Fruit fly (Drosophila melanogaster): ENCODE measurements around the gene Cyt-c-p.

DNA sequence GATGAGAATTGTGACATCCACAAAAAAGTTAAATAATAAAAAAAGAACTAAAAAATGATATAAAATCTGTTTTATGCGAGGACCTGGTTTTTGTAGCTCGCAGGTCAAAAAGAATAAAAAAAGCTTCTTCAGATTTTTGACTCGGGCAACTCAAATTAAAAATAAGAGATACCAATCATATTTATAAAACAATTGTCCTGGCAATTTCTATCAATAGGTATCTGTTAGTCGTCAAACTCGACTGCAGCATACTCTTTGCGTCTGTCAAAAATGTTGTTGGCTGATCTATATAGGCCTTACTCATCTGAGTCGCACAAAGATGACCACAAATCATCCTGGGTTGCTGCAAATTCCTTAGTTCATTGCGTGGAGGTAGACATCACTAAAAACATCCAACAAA, 2.9 kb downstream of the Cyt-c-p start:
- no peak for TF ChIP-seq CG7045 (GFP tag; optimal IDR thresholded peaks at IDR 0.05)
- no peak for TF ChIP-seq Clk (GFP tag; optimal IDR thresholded peaks at IDR 0.05)
- TF ChIP-seq CG1620 (GFP tag; optimal IDR thresholded peaks at IDR 0.05), result no peak
- no peak for TF ChIP-seq pad (GFP tag; optimal IDR thresholded peaks at IDR 0.05)
- no peak for TF ChIP-seq bab1 (GFP tag; optimal IDR thresholded peaks at IDR 0.05)
- TF ChIP-seq CG14711 (tag; optimal IDR thresholded peaks at IDR 0.05), result no peak
- no peak for TF ChIP-seq Crg-1 (GFP tag; optimal IDR thresholded peaks at IDR 0.05)
- no peak for TF ChIP-seq Hr96 (GFP tag; optimal IDR thresholded peaks at IDR 0.05)

Measured in whole organism, adult.